Fruit fly (Drosophila melanogaster) whole organism, embryonic: Measurements from ENCODE around the gene ND-SGDH.

Experiments used
- Abd-B ChIP-seq: fragments of 200-800 bp; sonication (Bioruptor generic); optimal IDR thresholded peaks from 2 replicates; lab custom pipeline; 2018; ENCODE audit warnings: missing biosample characterization, mild to moderate bottlenecking, missing genetic modification characterization, moderate library complexity
- Bgb ChIP-seq: fragments of 200-800 bp; sonication (Bioruptor generic); IDR thresholded peaks from 2 replicates; pipeline ENCODE4 v1.3.6; 2022; ENCODE audit warnings: missing biosample characterization, missing genetic modification characterization; ENCODE audit not compliant: partially characterized antibody
- C15 ChIP-seq: fragments of 200-800 bp; sonication (Bioruptor generic); IDR thresholded peaks from 3 replicates; pipeline ENCODE4 v1.3.6; 2022; ENCODE audit warnings: missing biosample characterization, missing genetic modification characterization
- CG10147 ChIP-seq: fragments of 200-800 bp; sonication (Bioruptor generic); optimal IDR thresholded peaks from 2 replicates; lab custom pipeline; 2019; ENCODE audit warnings: missing biosample characterization, mild to moderate bottlenecking, missing genetic modification characterization, moderate library complexity
- CG10267 ChIP-seq: fragments of 200-800 bp; sonication (Bioruptor generic); optimal IDR thresholded peaks from 2 replicates; lab custom pipeline; 2018; ENCODE audit warnings: missing biosample characterization, mild to moderate bottlenecking, missing genetic modification characterization, moderate library complexity
- CG10274 ChIP-seq: fragments of 200-800 bp; sonication (Bioruptor generic); optimal IDR thresholded peaks from 3 replicates; lab custom pipeline; 2017; ENCODE audit warnings: missing biosample characterization, mild to moderate bottlenecking, missing genetic modification characterization
- CG11695 ChIP-seq: fragments of 200-800 bp; sonication (Bioruptor generic); IDR thresholded peaks from 3 replicates; pipeline ENCODE4 v1.3.6; 2022; ENCODE audit warnings: missing biosample characterization, missing genetic modification characterization
- CG11723 ChIP-seq: fragments of 200-800 bp; sonication (Bioruptor generic); optimal IDR thresholded peaks from 2 replicates; lab custom pipeline; 2017; ENCODE audit warnings: missing biosample characterization, mild to moderate bottlenecking, missing genetic modification characterization
- CG12942 ChIP-seq: fragments of 200-800 bp; sonication (Bioruptor generic); optimal IDR thresholded peaks from 3 replicates; lab custom pipeline; 2016; ENCODE audit warnings: missing biosample characterization, missing genetic modification characterization
- CG15479 ChIP-seq: fragments of 200-800 bp; sonication (Bioruptor generic); optimal IDR thresholded peaks from 3 replicates; lab custom pipeline; 2019; ENCODE audit warnings: missing biosample characterization, mild to moderate bottlenecking, missing genetic modification characterization, moderate library complexity
- CG17328 ChIP-seq: fragments of 200-800 bp; sonication (Bioruptor generic); IDR thresholded peaks from 2 replicates; pipeline ENCODE4 v1.3.6; 2022; ENCODE audit warnings: missing biosample characterization, missing genetic modification characterization
- CG31224 ChIP-seq: fragments of 200-800 bp; sonication (Bioruptor generic); IDR thresholded peaks from 2 replicates; pipeline ENCODE4 v1.3.6; 2022; ENCODE audit warnings: missing biosample characterization, missing genetic modification characterization
- CG34422 ChIP-seq: fragments of 200-800 bp; sonication (Bioruptor generic); IDR thresholded peaks from 3 replicates; pipeline ENCODE4 v1.3.6; 2022; ENCODE audit warnings: missing biosample characterization, missing genetic modification characterization
- CG4854 ChIP-seq: fragments of 200-800 bp; sonication (Bioruptor generic); optimal IDR thresholded peaks from 2 replicates; lab custom pipeline; 2016; ENCODE audit warnings: missing biosample characterization, missing genetic modification characterization, inconsistent platforms
- CG6683 ChIP-seq: fragments of 200-800 bp; sonication (Bioruptor generic); optimal IDR thresholded peaks from 2 replicates; lab custom pipeline; 2017; ENCODE audit warnings: missing biosample characterization, mild to moderate bottlenecking, missing genetic modification characterization, missing genetic modification reagents
- CG7987 ChIP-seq: fragments of 200-800 bp; sonication (Bioruptor generic); optimal IDR thresholded peaks from 2 replicates; lab custom pipeline; 2018; ENCODE audit warnings: missing biosample characterization, mild to moderate bottlenecking, missing genetic modification characterization, moderate library complexity
- CG9215 ChIP-seq: fragments of 200-800 bp; sonication (Bioruptor generic); IDR thresholded peaks from 2 replicates; pipeline ENCODE4 v1.3.6; 2022; ENCODE audit warnings: missing biosample characterization, missing genetic modification characterization
- CG9609 ChIP-seq: fragments of 200-800 bp; sonication (Bioruptor generic); optimal IDR thresholded peaks from 3 replicates; lab custom pipeline; 2016; ENCODE audit warnings: missing biosample characterization, missing genetic modification characterization
- CG9817 ChIP-seq: fragments of 200-800 bp; sonication (Bioruptor generic); optimal IDR thresholded peaks from 2 replicates; lab custom pipeline; 2018; ENCODE audit warnings: missing biosample characterization, mild to moderate bottlenecking, missing genetic modification characterization, moderate library complexity
- Chrac-16 ChIP-seq: fragments of 200-800 bp; sonication (Bioruptor generic); optimal IDR thresholded peaks from 3 replicates; lab custom pipeline; 2016; ENCODE audit warnings: missing biosample characterization, missing genetic modification characterization
- CkIIα-i1 ChIP-seq: fragments of 200-800 bp; sonication (Bioruptor generic); IDR thresholded peaks from 2 replicates; pipeline ENCODE4 v1.3.6; 2022; ENCODE audit warnings: missing biosample characterization, missing genetic modification characterization
- Jarid2 ChIP-seq: fragments of 200-800 bp; sonication (Bioruptor generic); optimal IDR thresholded peaks from 3 replicates; lab custom pipeline; 2017; ENCODE audit warnings: mild to moderate bottlenecking, missing biosample characterization, missing genetic modification reagents, missing genetic modification characterization
- Mad ChIP-seq: fragments of 200-800 bp; sonication (Bioruptor generic); optimal IDR thresholded peaks from 2 replicates; lab custom pipeline; 2016; ENCODE audit warnings: missing biosample characterization, missing genetic modification characterization
- Mrtf ChIP-seq: fragments of 200-800 bp; sonication (Bioruptor generic); IDR thresholded peaks from 3 replicates; pipeline ENCODE4 v1.3.6; 2022; ENCODE audit warnings: missing biosample characterization, missing genetic modification characterization
- Optix ChIP-seq: fragments of 200-800 bp; sonication (Bioruptor generic); IDR thresholded peaks from 3 replicates; pipeline ENCODE4 v1.3.6; 2022; ENCODE audit warnings: missing biosample characterization, missing genetic modification characterization
- Pdp1 ChIP-seq, 2 experiments: fragments of 200-800 bp; sonication (Bioruptor generic); optimal IDR thresholded peaks; 3 replicates each; lab custom pipeline; 2016; ENCODE audit warnings: missing biosample characterization in 2 of 2, missing genetic modification characterization in 2 of 2, mild to moderate bottlenecking in 1 of 2, moderate library complexity in 1 of 2
- Ravus ChIP-seq: fragments of 200-800 bp; sonication (Bioruptor generic); IDR thresholded peaks from 2 replicates; pipeline ENCODE4 v1.3.6; 2022; ENCODE audit warnings: missing biosample characterization, missing genetic modification characterization
- Stat92E ChIP-seq, 3 experiments: fragments of >200 bp in 2 of 3; fragments of 200-800 bp in 1 of 3; sonication (Bioruptor generic) in 1 of 3; optimal IDR thresholded peaks; 2 replicates each; lab custom pipeline; 2017 to 2019; ENCODE audit warnings: missing biosample characterization in 3 of 3, missing genetic modification characterization in 3 of 3, mild to moderate bottlenecking in 1 of 3, moderate library complexity in 1 of 3
- abd-A ChIP-seq: fragments of 200-800 bp; sonication (Bioruptor generic); optimal IDR thresholded peaks from 3 replicates; lab custom pipeline; 2019; ENCODE audit warnings: missing biosample characterization, mild to moderate bottlenecking, missing genetic modification characterization, moderate library complexity
- ara ChIP-seq: fragments of 200-800 bp; sonication (Bioruptor generic); IDR thresholded peaks from 2 replicates; pipeline ENCODE4 v1.3.6; 2022; ENCODE audit warnings: missing biosample characterization, missing genetic modification characterization
- bowl ChIP-seq: fragments of 200-800 bp; sonication (Bioruptor generic); IDR thresholded peaks from 2 replicates; pipeline ENCODE4 v1.3.6; 2022; ENCODE audit warnings: missing biosample characterization, missing genetic modification characterization
- dmrt11E ChIP-seq: fragments of 200-800 bp; sonication (Bioruptor generic); optimal IDR thresholded peaks from 3 replicates; lab custom pipeline; 2018; ENCODE audit warnings: missing biosample characterization, mild to moderate bottlenecking, missing genetic modification characterization, moderate library complexity
- dpn ChIP-seq, 2 experiments: fragments of 200-800 bp; sonication (Bioruptor generic); optimal IDR thresholded peaks; 3 replicates each; lab custom pipeline; 2016; ENCODE audit warnings: missing biosample characterization in 2 of 2, missing genetic modification characterization in 2 of 2
- fd102C ChIP-seq: fragments of 200-800 bp; sonication (Bioruptor generic); optimal IDR thresholded peaks from 2 replicates; lab custom pipeline; 2018; ENCODE audit warnings: missing biosample characterization, mild to moderate bottlenecking, missing genetic modification characterization, moderate library complexity
- gsb-n ChIP-seq: fragments of 200-800 bp; sonication (Bioruptor generic); optimal IDR thresholded peaks from 3 replicates; lab custom pipeline; 2018; ENCODE audit warnings: missing biosample characterization, mild to moderate bottlenecking, missing genetic modification characterization
- hb ChIP-seq: fragments of 200-800 bp; sonication (Bioruptor generic); IDR thresholded peaks from 3 replicates; pipeline ENCODE4 v1.3.6; 2022; ENCODE audit warnings: missing biosample characterization, missing genetic modification characterization; ENCODE audit not compliant: partially characterized antibody
- hth ChIP-seq: fragments of >200 bp; optimal IDR thresholded peaks from 2 replicates; lab custom pipeline; 2017; ENCODE audit warnings: inconsistent platforms
- kah ChIP-seq: fragments of 200-800 bp; sonication (Bioruptor generic); optimal IDR thresholded peaks from 2 replicates; lab custom pipeline; 2018; ENCODE audit warnings: missing biosample characterization, mild to moderate bottlenecking, missing genetic modification characterization
- knrl ChIP-seq: fragments of 200-800 bp; sonication (Bioruptor generic); IDR thresholded peaks from 3 replicates; pipeline ENCODE4 v1.3.6; 2022; ENCODE audit warnings: missing biosample characterization, missing genetic modification characterization; ENCODE audit not compliant: partially characterized antibody
- pan ChIP-seq, 4 experiments: fragments of >200 bp in 3 of 4; fragments of 200-800 bp in 1 of 4; sonication (Bioruptor generic) in 1 of 4; optimal IDR thresholded peaks in 3 of 4; IDR thresholded peaks in 1 of 4; 2 replicates each; pipeline versions ENCODE4 v1.3.6 to Lab custom; 2017 to 2022; ENCODE audit warnings: missing biosample characterization in 2 of 4, missing genetic modification characterization in 2 of 4, mixed read lengths in 1 of 4
- psq ChIP-seq: fragments of 200-800 bp; sonication (Bioruptor generic); optimal IDR thresholded peaks from 2 replicates; lab custom pipeline; 2017; ENCODE audit warnings: missing biosample characterization, missing genetic modification characterization
- seq ChIP-seq: fragments of 200-800 bp; sonication (Bioruptor generic); IDR thresholded peaks from 2 replicates; pipeline ENCODE4 v1.3.6; 2022; ENCODE audit warnings: missing biosample characterization, missing genetic modification characterization
- slbo ChIP-seq: fragments of 200-800 bp; sonication (Bioruptor generic); IDR thresholded peaks from 2 replicates; pipeline ENCODE4 v1.3.6; 2022; ENCODE audit warnings: missing biosample characterization, missing genetic modification characterization
- slp2 ChIP-seq: fragments of 200-800 bp; sonication (Bioruptor generic); optimal IDR thresholded peaks from 2 replicates; lab custom pipeline; 2016; ENCODE audit warnings: missing biosample characterization, missing genetic modification characterization
- sr ChIP-seq: fragments of 200-800 bp; sonication (Bioruptor generic); IDR thresholded peaks from 3 replicates; pipeline ENCODE4 v1.3.6; 2022; ENCODE audit warnings: missing biosample characterization, missing genetic modification characterization
- sug ChIP-seq: fragments of 200-800 bp; optimal IDR thresholded peaks from 2 replicates; lab custom pipeline; 2019; ENCODE audit warnings: missing biosample characterization, mild to moderate bottlenecking, missing genetic modification characterization, moderate library complexity
- tap ChIP-seq: fragments of 200-800 bp; optimal IDR thresholded peaks from 3 replicates; lab custom pipeline; 2019; ENCODE audit warnings: missing biosample characterization, mild to moderate bottlenecking, missing genetic modification characterization, moderate library complexity
- trem ChIP-seq: fragments of 200-800 bp; optimal IDR thresholded peaks from 3 replicates; lab custom pipeline; 2019; ENCODE audit warnings: missing biosample characterization, mild to moderate bottlenecking, missing genetic modification characterization, moderate library complexity
- unpg ChIP-seq: fragments of 200-800 bp; sonication (Bioruptor generic); optimal IDR thresholded peaks from 3 replicates; lab custom pipeline; 2018; ENCODE audit warnings: missing biosample characterization, mild to moderate bottlenecking, missing genetic modification characterization, moderate library complexity
- zfh2 ChIP-seq: fragments of 200-800 bp; sonication (Bioruptor generic); optimal IDR thresholded peaks from 2 replicates; lab custom pipeline; 2016; ENCODE audit warnings: missing biosample characterization, missing genetic modification characterization

The ND-SGDH gene

DNA sequence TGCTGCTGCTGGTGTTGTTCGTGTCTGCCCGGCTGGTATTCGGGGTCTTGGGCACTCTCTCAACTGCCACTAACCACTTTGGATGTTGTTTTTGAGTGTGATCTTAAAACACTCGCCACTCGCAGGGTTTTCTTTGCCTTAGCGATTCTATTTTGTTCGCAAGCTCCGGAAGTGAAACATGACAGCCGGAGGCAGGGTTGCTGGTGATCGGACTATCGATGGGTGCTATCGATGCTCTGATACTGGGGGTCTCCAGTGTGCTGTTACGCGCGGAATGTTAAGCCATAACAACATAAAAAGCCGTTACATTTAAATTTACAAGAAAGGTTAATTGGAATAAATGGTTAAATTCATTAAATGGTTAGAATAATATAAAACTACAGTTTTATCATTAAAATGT is 13.4 kb downstream of the ND-SGDH start, which contains the start of gene yps (continued):
- TF ChIP-seq CG9817 (tag; lab: Kevin White, UChicago) (peak; percentile 90), CG17328 (GFP tag; lab: Robert Waterston, UW) (peak; percentile 98), pan (optimal IDR thresholded peaks at IDR 0.05; lab: Kevin White, UChicago) (no peak), pan (GFP tag; optimal IDR thresholded peaks at IDR 0.05 in 1 of 2, IDR thresholded peaks at IDR 0.05 in 1 of 2) (peak in 1 of 2 experiments; percentile 93), Ravus (GFP tag; lab: Robert Waterston, UW) (peak; percentile 65), Stat92E (GFP tag; optimal IDR thresholded peaks at IDR 0.05; lab: Kevin White, UChicago) (peak in 1 of 3 experiments; percentile 73), kah (GFP tag; lab: Kevin White, UChicago) (peak; percentile 94), Mad (peak; percentile 94), CG7987 (peak; percentile 100), unpg (GFP tag; lab: Kevin White, UChicago) (peak; percentile 91), CG34422 (GFP tag; lab: Robert Waterston, UW) (peak; percentile 88), CG11695 (GFP tag; lab: Robert Waterston, UW) (peak; percentile 80), bowl (peak; percentile 80), Optix (GFP tag; lab: Robert Waterston, UW) (peak; percentile 88), slp2 (GFP tag; lab: Kevin White, UChicago) (peak; percentile 93), psq (peak; percentile 61), Chrac-16 (GFP tag; lab: Kevin White, UChicago) (peak; percentile 64), Abd-B (GFP tag; lab: Kevin White, UChicago) (no peak), CG31224 (GFP tag; lab: Robert Waterston, UW) (peak; percentile 78), CG9609 (GFP tag; lab: Kevin White, UChicago) (peak; percentile 90), abd-A (tag; lab: Kevin White, UChicago) (no peak), CG12942 (peak; percentile 84), zfh2 (GFP tag; lab: Kevin White, UChicago) (peak; percentile 81), CG15479 (GFP tag; lab: Kevin White, UChicago) (peak; percentile 1), CG6683 (GFP tag; lab: Kevin White, UChicago) (peak; percentile 91), CG10147 (GFP tag; lab: Kevin White, UChicago) (peak; percentile 85), CG10267 (tag; lab: Kevin White, UChicago) (peak; percentile 92), dmrt11E (tag; lab: Kevin White, UChicago) (peak; percentile 81), CG10274 (GFP tag; lab: Kevin White, UChicago) (peak; percentile 90), gsb-n (tag; lab: Kevin White, UChicago) (peak; percentile 91), Jarid2 (GFP tag; lab: Kevin White, UChicago) (peak; percentile 85), CG11723 (GFP tag; lab: Kevin White, UChicago) (peak; percentile 95), ara (GFP tag; lab: Robert Waterston, UW) (peak; percentile 86), hth (lab: Kevin White, UChicago) (no peak), Bgb (GFP tag; lab: Robert Waterston, UW) (peak; percentile 89), CG9215 (GFP tag; lab: Robert Waterston, UW) (peak; percentile 32; the same call in 1 of the 2 replicates), trem (tag; lab: Kevin White, UChicago) (peak; percentile 88), tap (peak; percentile 87), slbo (peak; percentile 85), Mrtf (GFP tag; lab: Robert Waterston, UW) (no peak; the same call in 1 of the 3 replicates), C15 (GFP tag; lab: Robert Waterston, UW) (peak; percentile 90), CkIIα-i1 (GFP tag; lab: Robert Waterston, UW) (peak; percentile 62; the same call in 1 of the 2 replicates), sr (peak; percentile 96), fd102C (GFP tag; lab: Kevin White, UChicago) (peak; percentile 97), seq (peak; percentile 84), hb (GFP tag; lab: Robert Waterston, UW) (no peak), CG4854 (peak; percentile 92), knrl (GFP tag; lab: Robert Waterston, UW) (peak; percentile 77), sug (tag; lab: Kevin White, UChicago) (peak; percentile 95), Pdp1 (GFP tag; optimal IDR thresholded peaks at IDR 0.05; lab: Kevin White, UChicago) (peak; percentile 86 to 93), dpn (GFP tag; optimal IDR thresholded peaks at IDR 0.05; lab: Kevin White, UChicago) (peak; percentile 87 to 96)
